Fruit fly (Drosophila melanogaster) whole organism, embryonic: ENCODE data around the gene CG15539.

Source experiments
- Ada2b ChIP-seq: fragments of 200-800 bp; sonication (Bioruptor generic); IDR thresholded peaks from 2 replicates; pipeline ENCODE4 v1.3.6; 2022; ENCODE audit warnings: missing biosample characterization, missing genetic modification characterization
- Aef1 ChIP-seq: fragments of 200-800 bp; sonication (Bioruptor generic); IDR thresholded peaks from 3 replicates; pipeline ENCODE4 v1.3.6; 2022; ENCODE audit warnings: missing biosample characterization, missing genetic modification characterization
- Atf6 ChIP-seq: fragments of 200-800 bp; sonication (Bioruptor generic); IDR thresholded peaks from 2 replicates; pipeline ENCODE4 v1.3.6; 2022; ENCODE audit warnings: missing biosample characterization, missing genetic modification characterization
- Blimp-1 ChIP-seq: fragments of 200-800 bp; sonication (Bioruptor generic); optimal IDR thresholded peaks from 3 replicates; lab custom pipeline; 2018; ENCODE audit warnings: missing biosample characterization, missing genetic modification characterization, mild to moderate bottlenecking, moderate library complexity, missing genetic modification reagents
- CG10979 ChIP-seq: fragments of 200-800 bp; sonication (Bioruptor generic); optimal IDR thresholded peaks from 2 replicates; lab custom pipeline; 2018; ENCODE audit warnings: missing biosample characterization, mild to moderate bottlenecking, missing genetic modification characterization, moderate library complexity
- CG11560 ChIP-seq: fragments of 200-800 bp; sonication (Bioruptor generic); IDR thresholded peaks from 3 replicates; pipeline ENCODE4 v1.3.6; 2022; ENCODE audit warnings: missing biosample characterization, missing genetic modification characterization
- CG11696 ChIP-seq: fragments of 200-800 bp; sonication (Bioruptor generic); IDR thresholded peaks from 2 replicates; pipeline ENCODE4 v1.3.6; 2022; ENCODE audit warnings: missing biosample characterization, missing genetic modification characterization
- CG13894 ChIP-seq: fragments of 200-800 bp; sonication (Bioruptor generic); optimal IDR thresholded peaks from 3 replicates; lab custom pipeline; 2018; ENCODE audit warnings: missing biosample characterization, mild to moderate bottlenecking, missing genetic modification characterization, moderate library complexity
- CG14050 ChIP-seq: fragments of 200-800 bp; sonication (Bioruptor generic); IDR thresholded peaks from 3 replicates; pipeline ENCODE4 v1.3.6; 2022; ENCODE audit warnings: missing biosample characterization, missing genetic modification characterization
- CG14441 ChIP-seq: fragments of 200-800 bp; sonication (Bioruptor generic); IDR thresholded peaks from 2 replicates; pipeline ENCODE4 v1.3.6; 2022; ENCODE audit warnings: missing biosample characterization, missing genetic modification characterization
- CG1792 ChIP-seq: fragments of 200-800 bp; sonication (Bioruptor generic); optimal IDR thresholded peaks from 2 replicates; lab custom pipeline; 2016; ENCODE audit warnings: missing biosample characterization, missing genetic modification characterization
- CG2199 ChIP-seq: fragments of 200-800 bp; sonication (Bioruptor generic); IDR thresholded peaks from 3 replicates; pipeline ENCODE4 v1.3.6; 2022; ENCODE audit warnings: missing biosample characterization, missing genetic modification characterization
- CG2875 ChIP-seq: fragments of 200-800 bp; sonication (Bioruptor generic); optimal IDR thresholded peaks from 2 replicates; lab custom pipeline; 2017; ENCODE audit warnings: missing biosample characterization, mild to moderate bottlenecking, missing genetic modification characterization, missing genetic modification reagents
- CG30020 ChIP-seq: fragments of 200-800 bp; optimal IDR thresholded peaks from 2 replicates; lab custom pipeline; 2019; ENCODE audit warnings: missing biosample characterization, mild to moderate bottlenecking, missing genetic modification characterization, moderate library complexity
- CG4360 ChIP-seq: fragments of 200-800 bp; sonication (Bioruptor generic); IDR thresholded peaks from 2 replicates; pipeline ENCODE4 v1.3.6; 2022; ENCODE audit warnings: missing biosample characterization, missing genetic modification characterization
- CG4404 ChIP-seq: fragments of 200-800 bp; sonication (Bioruptor generic); IDR thresholded peaks from 2 replicates; pipeline ENCODE4 v1.3.6; 2022; ENCODE audit warnings: missing biosample characterization, missing genetic modification characterization
- CG4707 ChIP-seq: fragments of 200-800 bp; sonication (Bioruptor generic); optimal IDR thresholded peaks from 2 replicates; lab custom pipeline; 2018; ENCODE audit warnings: missing biosample characterization, mild to moderate bottlenecking, missing genetic modification characterization, moderate library complexity
- CG6813 ChIP-seq: fragments of 200-800 bp; sonication (Bioruptor generic); optimal IDR thresholded peaks from 2 replicates; lab custom pipeline; 2017; ENCODE audit warnings: missing biosample characterization, missing genetic modification characterization, mild to moderate bottlenecking, moderate library complexity, missing genetic modification reagents
- CG6854 ChIP-seq: fragments of 200-800 bp; sonication (Bioruptor generic); optimal IDR thresholded peaks from 3 replicates; lab custom pipeline; 2017; ENCODE audit warnings: missing biosample characterization, mild to moderate bottlenecking, missing genetic modification characterization
- CG7928 ChIP-seq: fragments of 200-800 bp; sonication (Bioruptor generic); optimal IDR thresholded peaks from 2 replicates; lab custom pipeline; 2017; ENCODE audit warnings: missing biosample characterization, mild to moderate bottlenecking, missing genetic modification characterization
- CHES-1-like ChIP-seq: fragments of 200-800 bp; sonication (Bioruptor generic); optimal IDR thresholded peaks from 2 replicates; lab custom pipeline; 2016; ENCODE audit warnings: missing biosample characterization, missing genetic modification characterization
- Dek ChIP-seq: fragments of 200-800 bp; sonication (Bioruptor generic); optimal IDR thresholded peaks from 3 replicates; lab custom pipeline; 2019; ENCODE audit warnings: missing biosample characterization, mild to moderate bottlenecking, missing genetic modification characterization, moderate library complexity
- Fer3 ChIP-seq: fragments of 200-800 bp; sonication (Bioruptor generic); optimal IDR thresholded peaks from 2 replicates; lab custom pipeline; 2018; ENCODE audit warnings: missing biosample characterization, mild to moderate bottlenecking, missing genetic modification characterization, moderate library complexity
- GATAe ChIP-seq: fragments of 200-800 bp; sonication (Bioruptor generic); conservative IDR thresholded peaks from 2 replicates; pipeline ENCODE4 v1.3.6; 2022; ENCODE audit warnings: missing biosample characterization, missing genetic modification characterization
- Lhr ChIP-seq: fragments of 200-800 bp; sonication (Bioruptor generic); optimal IDR thresholded peaks from 3 replicates; lab custom pipeline; 2017; ENCODE audit warnings: mild to moderate bottlenecking, missing biosample characterization, missing genetic modification reagents, missing genetic modification characterization
- Lpt ChIP-seq: fragments of >200 bp; optimal IDR thresholded peaks from 2 replicates; lab custom pipeline; 2018; ENCODE audit warnings: missing biosample characterization, missing genetic modification characterization
- PHDP ChIP-seq: fragments of 200-800 bp; sonication (Bioruptor generic); optimal IDR thresholded peaks from 3 replicates; lab custom pipeline; 2018; ENCODE audit warnings: missing biosample characterization, mild to moderate bottlenecking, missing genetic modification characterization, moderate library complexity
- Rfx ChIP-seq: fragments of 200-800 bp; sonication (Bioruptor generic); IDR thresholded peaks from 2 replicates; pipeline ENCODE4 v1.3.6; 2022; ENCODE audit warnings: missing biosample characterization, missing genetic modification characterization
- Scr ChIP-seq: fragments of 200-800 bp; sonication (Bioruptor generic); IDR thresholded peaks from 2 replicates; pipeline ENCODE4 v1.3.6; 2022; ENCODE audit warnings: missing biosample characterization, missing genetic modification characterization; ENCODE audit not compliant: partially characterized antibody
- Sox100B ChIP-seq: fragments of 200-800 bp; sonication (Bioruptor generic); optimal IDR thresholded peaks from 3 replicates; lab custom pipeline; 2018; ENCODE audit warnings: missing biosample characterization, mild to moderate bottlenecking, missing genetic modification characterization
- Sry-δ ChIP-seq: fragments of 200-800 bp; sonication (Bioruptor generic); optimal IDR thresholded peaks from 2 replicates; lab custom pipeline; 2016; ENCODE audit warnings: missing biosample characterization, missing genetic modification characterization
- Ssrp ChIP-seq: fragments of 200-800 bp; sonication (Bioruptor generic); optimal IDR thresholded peaks from 2 replicates; lab custom pipeline; 2018; ENCODE audit warnings: missing biosample characterization, mild to moderate bottlenecking, missing genetic modification characterization, moderate library complexity
- br ChIP-seq: fragments of >200 bp; optimal IDR thresholded peaks from 2 replicates; lab custom pipeline; 2017
- cad ChIP-seq: fragments of >200 bp; optimal IDR thresholded peaks from 2 replicates; lab custom pipeline; 2017; ENCODE audit warnings: missing biosample characterization, missing genetic modification characterization
- chm ChIP-seq: fragments of 200-800 bp; sonication (Bioruptor generic); IDR thresholded peaks from 2 replicates; pipeline ENCODE4 v1.3.6; 2022; ENCODE audit warnings: missing biosample characterization, missing genetic modification characterization
- danr ChIP-seq: fragments of 200-800 bp; sonication (Bioruptor generic); IDR thresholded peaks from 2 replicates; pipeline ENCODE4 v1.3.6; 2022; ENCODE audit warnings: missing biosample characterization, missing genetic modification characterization
- dati ChIP-seq: fragments of 200-800 bp; sonication (Bioruptor generic); IDR thresholded peaks from 2 replicates; pipeline ENCODE4 v1.3.6; 2022; ENCODE audit warnings: missing biosample characterization, missing genetic modification characterization
- dysf ChIP-seq: fragments of 200-800 bp; sonication (Bioruptor generic); IDR thresholded peaks from 3 replicates; pipeline ENCODE4 v1.3.6; 2022; ENCODE audit warnings: missing biosample characterization, missing genetic modification characterization
- ewg ChIP-seq: fragments of 200-800 bp; sonication (Bioruptor generic); optimal IDR thresholded peaks from 3 replicates; lab custom pipeline; 2017; ENCODE audit warnings: mild to moderate bottlenecking, missing biosample characterization, missing genetic modification reagents, missing genetic modification characterization
- gsb ChIP-seq: fragments of 200-800 bp; sonication (Bioruptor generic); IDR thresholded peaks from 2 replicates; pipeline ENCODE4 v1.3.6; 2022; ENCODE audit warnings: missing biosample characterization, missing genetic modification characterization
- her ChIP-seq: fragments of 200-800 bp; sonication (Bioruptor generic); optimal IDR thresholded peaks from 2 replicates; lab custom pipeline; 2016; ENCODE audit warnings: missing biosample characterization, missing genetic modification characterization
- lov ChIP-seq, 2 experiments: fragments of 200-800 bp in 1 of 2; fragments of >200 bp in 1 of 2; sonication (Bioruptor generic) in 1 of 2; IDR thresholded peaks in 1 of 2; optimal IDR thresholded peaks in 1 of 2; 2 replicates in 1 of 2; 3 replicates in 1 of 2; pipeline versions ENCODE4 v1.3.6 to Lab custom; 2017 to 2022; ENCODE audit warnings: missing biosample characterization in 1 of 2, missing genetic modification characterization in 1 of 2
- org-1 ChIP-seq: fragments of 200-800 bp; sonication (Bioruptor generic); optimal IDR thresholded peaks from 2 replicates; lab custom pipeline; 2017; ENCODE audit warnings: missing biosample characterization, missing genetic modification characterization
- phol ChIP-seq: fragments of 200-800 bp; sonication (Bioruptor generic); optimal IDR thresholded peaks from 3 replicates; lab custom pipeline; 2018; ENCODE audit warnings: missing biosample characterization, mild to moderate bottlenecking, missing genetic modification characterization, moderate library complexity
- pnt ChIP-seq: fragments of 200-800 bp; sonication (Bioruptor generic); optimal IDR thresholded peaks from 3 replicates; lab custom pipeline; 2016; ENCODE audit warnings: missing biosample characterization, missing genetic modification characterization
- psq ChIP-seq: fragments of 200-800 bp; sonication (Bioruptor generic); optimal IDR thresholded peaks from 2 replicates; lab custom pipeline; 2017; ENCODE audit warnings: missing biosample characterization, missing genetic modification characterization
- sc ChIP-seq, 3 experiments: fragments of >200 bp in 2 of 3; fragments of 200-800 bp in 1 of 3; sonication (Bioruptor generic) in 1 of 3; optimal IDR thresholded peaks; 2 replicates in 2 of 3; 3 replicates in 1 of 3; lab custom pipeline; 2017; ENCODE audit warnings: mild to moderate bottlenecking in 1 of 3, missing biosample characterization in 1 of 3, missing genetic modification characterization in 1 of 3, missing genetic modification reagents in 1 of 3
- slbo ChIP-seq: fragments of 200-800 bp; sonication (Bioruptor generic); IDR thresholded peaks from 2 replicates; pipeline ENCODE4 v1.3.6; 2022; ENCODE audit warnings: missing biosample characterization, missing genetic modification characterization
- trem ChIP-seq: fragments of 200-800 bp; optimal IDR thresholded peaks from 3 replicates; lab custom pipeline; 2019; ENCODE audit warnings: missing biosample characterization, mild to moderate bottlenecking, missing genetic modification characterization, moderate library complexity
- wdn ChIP-seq: fragments of 200-800 bp; sonication (Bioruptor generic); IDR thresholded peaks from 2 replicates; pipeline ENCODE4 v1.3.6; 2022; ENCODE audit warnings: missing biosample characterization, missing genetic modification characterization
- wor ChIP-seq: fragments of 200-800 bp; sonication (Bioruptor generic); IDR thresholded peaks from 2 replicates; pipeline ENCODE4 v1.3.6; 2022; ENCODE audit warnings: missing biosample characterization, missing genetic modification characterization

The CG15539 gene

dm6 chr3R:30526799-30527465 lies 21.1 kb downstream of the CG15539 start, which contains the start of gene jdp (continued):
- TF ChIP-seq pnt (GFP tag; lab: Kevin White, UChicago) (no peak), Blimp-1 (GFP tag; lab: Kevin White, UChicago) (peak; percentile 95), ewg (GFP tag; lab: Kevin White, UChicago) (no peak), wor (GFP tag; lab: Robert Waterston, UW) (no peak), CG11560 (no peak), trem (no peak), cad (GFP tag; lab: Kevin White, UChicago) (no peak), Lhr (no peak), Fer3 (tag; lab: Kevin White, UChicago) (no peak), Scr (GFP tag; lab: Robert Waterston, UW) (no peak), psq (no peak), Ssrp (tag; lab: Kevin White, UChicago) (no peak), CG30020 (no peak), Sox100B (GFP tag; lab: Kevin White, UChicago) (no peak), CG1792 (GFP tag; lab: Kevin White, UChicago) (no peak), CG2199 (GFP tag; lab: Robert Waterston, UW) (no peak), CG10979 (tag; lab: Kevin White, UChicago) (no peak), CG4360 (GFP tag; lab: Robert Waterston, UW) (no peak), dati (GFP tag; lab: Robert Waterston, UW) (no peak), her (GFP tag; lab: Kevin White, UChicago) (no peak), Rfx (GFP tag; lab: Robert Waterston, UW) (peak; percentile 49; the same call in 1 of the 2 replicates), dysf (GFP tag; lab: Robert Waterston, UW) (no peak; the same call in 2 of the 3 replicates), br (lab: Kevin White, UChicago) (no peak), CG14050 (GFP tag; lab: Robert Waterston, UW) (no peak), wdn (no peak), Aef1 (GFP tag; lab: Robert Waterston, UW) (no peak), Atf6 (no peak), gsb (GFP tag; lab: Robert Waterston, UW) (no peak), sc (optimal IDR thresholded peaks at IDR 0.05; lab: Kevin White, UChicago) (no peak), sc (GFP tag; optimal IDR thresholded peaks at IDR 0.05; lab: Kevin White, UChicago) (no peak), CG4404 (no peak), chm (GFP tag; lab: Robert Waterston, UW) (peak; percentile 20; the same call in 1 of the 2 replicates), slbo (GFP tag; lab: Robert Waterston, UW) (no peak), Ada2b (GFP tag; lab: Robert Waterston, UW) (no peak), CG2875 (GFP tag; lab: Kevin White, UChicago) (no peak), GATAe (GFP tag; lab: Robert Waterston, UW) (no peak), CG14441 (GFP tag; lab: Robert Waterston, UW) (no peak), phol (no peak), danr (GFP tag; lab: Robert Waterston, UW) (no peak), CG7928 (GFP tag; lab: Kevin White, UChicago) (no peak), PHDP (tag; lab: Kevin White, UChicago) (no peak), CG6813 (GFP tag; lab: Kevin White, UChicago) (no peak), CG4707 (no peak), Dek (tag; lab: Kevin White, UChicago) (no peak), org-1 (GFP tag; lab: Kevin White, UChicago) (no peak), CHES-1-like (GFP tag; lab: Kevin White, UChicago) (no peak), Lpt (GFP tag; lab: Kevin White, UChicago) (no peak), CG6854 (GFP tag; lab: Kevin White, UChicago) (no peak), lov (optimal IDR thresholded peaks at IDR 0.05; lab: Kevin White, UChicago) (no peak), lov (GFP tag; IDR thresholded peaks at IDR 0.05; lab: Robert Waterston, UW) (no peak), Sry-δ (GFP tag; lab: Kevin White, UChicago) (no peak), CG13894 (peak; percentile 90), CG11696 (no peak)
